Worm (Caenorhabditis elegans) whole organism, early embryonic: ENCODE results near the gene spe-51.

Experiments used
- B0310.2 ChIP-seq: sonication (generic microtip); optimal IDR thresholded peaks from 2 replicates; lab custom pipeline; 2016; ENCODE audit warnings: mild to moderate bottlenecking, missing genetic modification characterization, missing compliant biosample characterization
- F13C5.2 ChIP-seq: sonication (generic microtip); optimal IDR thresholded peaks from 2 replicates; lab custom pipeline; 2017; ENCODE audit warnings: mild to moderate bottlenecking, missing genetic modification characterization, inconsistent platforms, missing compliant biosample characterization
- aly-1 ChIP-seq: sonication (generic microtip); optimal IDR thresholded peaks from 2 replicates; lab custom pipeline; 2016; ENCODE audit warnings: missing genetic modification characterization, missing compliant biosample characterization
- ama-1 ChIP-seq: fragments of 150-350 bp; optimal IDR thresholded peaks from 2 replicates; lab custom pipeline; 2014
- ceh-13 ChIP-seq: fragments of 200-800 bp; sonication (Bioruptor generic); optimal IDR thresholded peaks from 2 replicates; lab custom pipeline; 2018; ENCODE audit warnings: mild to moderate bottlenecking, missing genetic modification characterization, missing compliant biosample characterization
- ceh-36 ChIP-seq: sonication (generic microtip); optimal IDR thresholded peaks from 2 replicates; lab custom pipeline; 2016; ENCODE audit warnings: missing genetic modification characterization, inconsistent platforms, missing compliant biosample characterization
- ets-7 ChIP-seq: sonication (generic microtip); optimal IDR thresholded peaks from 2 replicates; lab custom pipeline; 2016; ENCODE audit warnings: missing genotype, missing genetic modification characterization, missing compliant biosample characterization
- flt-1 ChIP-seq: fragments of 200-800 bp; sonication (Bioruptor generic); IDR thresholded peaks from 2 replicates; pipeline ENCODE4 v1.3.6; 2022; ENCODE audit warnings: missing genetic modification characterization, missing compliant biosample characterization
- hmbx-1 ChIP-seq: sonication (generic microtip); optimal IDR thresholded peaks from 2 replicates; lab custom pipeline; 2016; ENCODE audit warnings: mild to moderate bottlenecking, missing genetic modification characterization, missing compliant biosample characterization
- hmg-4 ChIP-seq: fragments of 200-800 bp; sonication (Bioruptor generic); optimal IDR thresholded peaks from 2 replicates; lab custom pipeline; 2018; ENCODE audit warnings: mild to moderate bottlenecking, missing genetic modification characterization, missing compliant biosample characterization
- hnd-1 ChIP-seq: sonication (generic microtip); optimal IDR thresholded peaks from 2 replicates; lab custom pipeline; 2016; ENCODE audit warnings: missing genetic modification characterization, missing compliant biosample characterization
- pes-1 ChIP-seq: fragments of 200-800 bp; sonication (Bioruptor generic); IDR thresholded peaks from 2 replicates; pipeline ENCODE4 v1.3.6; 2022; ENCODE audit warnings: missing genetic modification reagents, missing genetic modification characterization, missing compliant biosample characterization
- scrt-1 ChIP-seq: fragments of 200-800 bp; sonication (Bioruptor generic); IDR thresholded peaks from 2 replicates; pipeline ENCODE4 v1.3.6; 2022; ENCODE audit warnings: missing genetic modification characterization, missing compliant biosample characterization
- sea-1 ChIP-seq: fragments of 200-800 bp; sonication (Bioruptor generic); conservative IDR thresholded peaks from 2 replicates; pipeline ENCODE4 v1.3.6; 2022; ENCODE audit warnings: missing genetic modification characterization, missing compliant biosample characterization
- tbx-11 ChIP-seq: fragments of 200-800 bp; sonication (Bioruptor generic); IDR thresholded peaks from 2 replicates; pipeline ENCODE4 v1.3.6; 2022; ENCODE audit warnings: missing genetic modification characterization, missing compliant biosample characterization
- tbx-37 ChIP-seq: fragments of 200-800 bp; sonication (Bioruptor generic); conservative IDR thresholded peaks from 2 replicates; pipeline ENCODE4 v1.3.6; 2022; ENCODE audit warnings: missing genetic modification reagents, missing genetic modification characterization, missing compliant biosample characterization
- tra-4 ChIP-seq: sonication (generic microtip); optimal IDR thresholded peaks from 2 replicates; lab custom pipeline; 2017; ENCODE audit warnings: missing genetic modification characterization, missing compliant biosample characterization

spe-51 gene

DNA sequence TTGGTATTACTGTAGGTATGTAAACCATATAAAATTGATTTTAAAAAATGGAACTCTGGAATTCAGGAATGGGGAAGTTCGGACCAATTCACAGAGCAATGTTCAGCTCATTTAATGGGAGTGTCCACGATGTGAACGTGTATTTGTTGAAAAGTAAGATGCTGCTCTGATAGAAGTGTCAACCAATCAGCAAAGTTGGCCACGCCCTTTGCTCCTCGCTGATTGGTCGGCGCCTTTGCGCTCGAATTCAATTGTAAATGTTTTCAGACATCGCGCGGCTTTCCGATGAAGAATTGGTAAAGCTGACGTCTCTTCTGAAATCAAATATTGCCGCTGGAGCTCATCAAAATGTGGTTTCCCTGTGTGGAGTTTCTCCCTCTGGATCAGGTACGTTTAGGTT lies 9.4 kb upstream of the spe-51 start:
- TF ChIP-seq flt-1 (no peak), hnd-1 (tag; lab: Kevin White, UChicago) (no peak), aly-1 (no peak), hmbx-1 (tag; lab: Kevin White, UChicago) (no peak), ceh-13 (GFP tag; lab: Kevin White, UChicago) (no peak), pes-1 (no peak), tbx-11 (no peak), ets-7 (tag; lab: Kevin White, UChicago) (no peak), F13C5.2 (no peak), scrt-1 (no peak), ama-1 (lab: Kevin White, UChicago) (no peak), ceh-36 (tag; lab: Kevin White, UChicago) (no peak), B0310.2 (tag; lab: Kevin White, UChicago) (no peak), hmg-4 (no peak), sea-1 (GFP tag; lab: Robert Waterston, UW) (no peak), tra-4 (tag; lab: Kevin White, UChicago) (no peak)

DNA sequence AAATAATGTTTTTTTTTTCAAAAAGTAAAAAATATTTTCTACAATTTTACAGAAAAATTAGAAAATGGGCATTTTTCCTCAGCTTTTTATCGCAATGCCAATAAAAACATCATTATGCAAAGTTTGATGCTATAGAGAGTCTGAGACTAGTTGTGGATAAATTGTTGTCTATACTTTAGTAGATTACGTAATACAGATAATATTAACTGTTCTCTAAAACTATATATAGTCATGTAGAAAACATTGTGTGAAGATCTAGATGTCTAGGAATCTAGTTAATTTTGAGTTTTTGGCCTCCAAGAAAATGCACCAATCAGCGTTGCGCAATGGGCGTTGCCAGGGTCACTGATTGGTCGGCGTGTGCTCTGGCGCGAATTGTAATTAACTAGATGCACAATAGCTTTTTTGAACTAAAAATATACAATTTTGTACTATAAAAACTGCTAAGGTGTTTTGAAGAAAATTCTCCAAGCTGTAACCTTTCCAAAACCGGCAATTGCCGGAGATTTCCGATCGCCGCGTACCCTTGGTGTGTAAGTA lies 6.2 kb upstream of the spe-51 start:
- TF ChIP-seq tra-4 (tag; lab: Kevin White, UChicago) (no peak), sea-1 (GFP tag; lab: Robert Waterston, UW) (no peak)

DNA sequence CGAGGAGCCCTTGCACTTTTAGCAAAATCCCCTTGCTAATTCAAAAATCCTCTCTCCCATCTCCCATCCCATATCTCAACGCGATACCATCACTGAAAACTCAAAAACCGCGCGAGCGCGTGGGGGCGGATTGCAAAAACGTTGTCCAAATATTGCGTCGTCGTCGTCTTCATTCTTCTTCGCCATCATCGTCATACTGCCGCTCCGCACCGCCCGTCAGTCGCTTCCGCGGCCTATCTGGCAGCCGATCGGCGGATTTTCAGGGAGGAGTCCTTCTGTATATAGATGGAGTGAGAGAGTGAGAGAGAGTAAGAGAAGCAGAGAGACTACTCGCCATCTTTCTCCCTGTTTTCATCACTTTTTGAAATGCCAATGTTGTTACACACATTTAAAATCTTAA lies 5.7 kb upstream of the spe-51 start:
- TF ChIP-seq ceh-36 (tag; lab: Kevin White, UChicago) (no peak), hmg-4 (no peak)

DNA sequence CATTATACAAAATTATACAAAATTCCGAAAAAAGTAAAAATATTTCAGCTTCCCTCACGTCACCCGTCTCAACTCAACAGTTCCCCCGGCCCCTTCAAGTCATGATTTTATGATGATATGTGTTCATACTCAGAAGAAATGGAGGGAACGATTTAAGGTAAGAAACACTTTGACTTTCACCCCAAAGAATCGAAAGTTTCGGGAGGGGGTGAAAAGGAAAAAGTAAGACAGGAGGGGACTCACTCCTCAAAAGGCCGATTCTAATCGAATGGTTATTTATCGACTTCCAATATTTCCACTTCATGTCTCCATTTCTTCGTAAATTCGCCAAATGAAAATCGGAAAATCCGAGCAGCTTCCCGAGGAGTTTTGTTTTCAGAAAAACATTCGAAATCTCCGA lies 4.3 kb upstream of the spe-51 start, which contains the start of gene bus-4:
TSS of gene bus-4 (plus strand) at position 49 of the 400 bp plus-strand sequence.
- TF ChIP-seq F13C5.2 (no peak), scrt-1 (no peak), ama-1 (lab: Kevin White, UChicago) (no peak), tbx-11 (no peak), hmbx-1 (tag; lab: Kevin White, UChicago) (no peak)

DNA sequence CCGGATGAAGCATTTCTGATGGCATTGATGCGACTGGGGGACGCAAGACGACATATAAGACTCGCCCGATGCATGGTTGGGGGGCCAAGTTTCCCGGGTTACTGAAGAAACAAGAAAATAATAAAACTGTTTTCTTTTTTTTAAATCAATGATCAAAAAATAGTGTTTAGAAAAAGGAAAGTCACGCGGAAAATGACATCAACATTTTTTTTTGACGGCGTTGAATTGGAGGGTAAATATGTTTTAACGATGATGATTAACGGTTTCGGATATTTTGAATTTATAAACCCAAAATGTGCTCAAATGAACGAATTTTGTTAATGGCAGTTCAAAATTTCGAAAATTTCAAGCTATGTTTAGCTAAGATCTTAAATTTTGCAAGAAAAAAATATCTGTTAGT lies 11.3 kb downstream of the spe-51 start, which contains the start of gene ogdh-1:
TSS of gene ogdh-1 (minus strand) at position 101 of the 400 bp plus-strand sequence.
- TF ChIP-seq hmg-4 (no peak), hnd-1 (tag; lab: Kevin White, UChicago) (no peak), tbx-37 (no peak), tbx-11 (no peak), ceh-36 (tag; lab: Kevin White, UChicago) (no peak), sea-1 (GFP tag; lab: Robert Waterston, UW) (no peak), ama-1 (lab: Kevin White, UChicago) (no peak)

DNA sequence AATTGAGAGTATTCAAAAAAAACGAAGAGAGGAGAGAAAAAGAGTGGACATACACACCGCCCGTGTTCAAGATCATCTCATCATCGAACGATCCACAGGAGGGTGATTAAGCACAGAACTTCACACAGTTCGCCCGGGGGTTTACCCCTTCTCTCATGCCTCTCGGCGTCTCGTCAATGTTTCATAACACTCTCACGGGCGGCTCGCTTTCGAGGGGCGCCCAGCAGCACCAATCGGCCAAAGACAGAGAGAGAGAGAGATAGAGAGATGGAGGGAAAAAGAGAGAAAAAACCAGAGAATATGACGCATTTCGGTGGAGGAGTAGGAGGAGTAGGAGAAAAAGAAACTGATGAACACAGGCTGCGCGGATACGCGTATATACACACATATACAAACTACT lies 12.6 kb downstream of the spe-51 start:
- TF ChIP-seq F13C5.2 (no peak), sea-1 (GFP tag; lab: Robert Waterston, UW) (0 out of 2 replicates have a peak, but pooled peaks have one; percentile 11), hmg-4 (peak; percentile 40), scrt-1 (no peak)

DNA sequence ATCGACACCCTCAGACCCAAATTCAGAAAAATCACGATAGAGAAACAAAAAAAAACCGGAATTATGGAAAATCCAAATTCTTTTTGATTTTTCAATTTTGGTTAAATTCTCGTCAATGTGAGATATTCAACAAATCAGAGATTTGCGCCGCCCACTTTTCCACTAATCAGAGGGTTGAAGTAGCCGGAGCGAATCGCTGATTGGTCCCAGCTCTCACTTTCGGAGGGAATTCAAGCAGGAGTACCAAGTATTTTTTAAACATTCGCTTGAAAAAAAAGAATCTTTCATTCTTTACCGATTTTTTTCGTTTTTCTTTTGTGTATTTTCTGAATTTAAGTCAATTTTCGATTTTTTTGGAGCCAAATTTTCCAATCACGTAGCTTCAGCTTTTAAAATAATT lies 13.4 kb downstream of the spe-51 start:
- TF ChIP-seq ama-1 (lab: Kevin White, UChicago) (no peak), hnd-1 (tag; lab: Kevin White, UChicago) (no peak), tra-4 (tag; lab: Kevin White, UChicago) (no peak), tbx-37 (no peak), tbx-11 (no peak), flt-1 (no peak), sea-1 (GFP tag; lab: Robert Waterston, UW) (no peak), F13C5.2 (no peak), aly-1 (no peak), ets-7 (tag; lab: Kevin White, UChicago) (no peak), B0310.2 (tag; lab: Kevin White, UChicago) (no peak), hmg-4 (no peak), scrt-1 (no peak), pes-1 (no peak), ceh-13 (GFP tag; lab: Kevin White, UChicago) (no peak), ceh-36 (tag; lab: Kevin White, UChicago) (no peak)

DNA sequence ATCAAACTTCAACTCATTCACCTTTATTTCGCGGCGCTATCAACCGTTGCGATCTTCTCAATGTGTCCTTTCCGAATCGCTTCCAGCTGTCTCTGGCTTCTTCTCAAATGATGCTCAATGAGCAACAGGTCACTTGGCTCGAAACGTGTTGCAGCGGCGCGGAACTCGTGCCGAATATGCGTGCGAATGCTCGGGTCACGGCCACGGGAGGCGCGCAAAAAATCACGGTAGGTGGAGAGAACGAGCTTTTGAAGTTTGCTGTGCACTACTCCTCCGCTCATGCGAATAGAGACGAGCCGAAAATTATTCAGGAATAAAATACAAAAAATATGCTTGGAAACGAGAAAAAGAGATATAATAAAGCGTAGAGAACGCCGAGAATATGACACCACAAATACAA lies 17.9 kb downstream of the spe-51 start, which contains the start of gene cif-1:
TSS of gene cif-1 (minus strand) at position 297 of the 400 bp plus-strand sequence.
- TF ChIP-seq scrt-1, result no peak
- TF ChIP-seq hmbx-1 (tag; lab: Kevin White, UChicago), result no peak
- no peak for TF ChIP-seq hnd-1 (tag; lab: Kevin White, UChicago)
- no peak for TF ChIP-seq tbx-11

DNA sequence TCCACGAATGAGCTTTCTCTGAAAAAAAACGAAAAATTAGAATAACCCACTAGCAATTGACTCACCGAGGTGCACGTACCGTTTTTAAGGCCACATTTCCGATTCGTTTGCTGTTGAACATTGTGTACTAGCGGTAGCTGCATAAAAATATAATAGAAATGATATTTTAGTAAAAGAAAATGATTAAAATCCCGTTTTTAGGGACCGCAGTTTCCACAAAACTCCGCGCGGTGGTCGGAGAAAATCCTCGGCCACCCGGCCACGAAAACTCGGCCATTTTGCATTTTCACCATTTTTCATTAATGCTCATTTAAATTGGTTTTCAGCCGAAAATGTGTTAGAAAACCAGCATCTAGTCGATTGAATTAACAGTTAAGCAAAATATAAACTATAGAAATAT lies 19.8 kb downstream of the spe-51 start, which contains the start of gene yars-2:
TSS of gene yars-2 (minus strand) at position 249 of the 400 bp plus-strand sequence.
- TF ChIP-seq ama-1 (lab: Kevin White, UChicago), result peak; percentile 65
- peak; percentile 23 for TF ChIP-seq ceh-36 (tag; lab: Kevin White, UChicago)
- no peak for TF ChIP-seq F13C5.2
- TF ChIP-seq hmbx-1 (tag; lab: Kevin White, UChicago), result no peak
- TF ChIP-seq pes-1, result peak; percentile 61; the same call in 1 of the 2 replicates
- peak; percentile 68 for TF ChIP-seq tbx-37
- no peak for TF ChIP-seq ceh-13 (GFP tag; lab: Kevin White, UChicago)
